Worm (Caenorhabditis elegans) whole organism, L1 larva: ENCODE results near the gene F58H1.5.

Source experiments
- C34B4.2 ChIP-seq: sonication (generic microtip); optimal IDR thresholded peaks from 2 replicates; lab custom pipeline; 2017; ENCODE audit warnings: mild to moderate bottlenecking, missing genetic modification characterization, missing compliant biosample characterization
- fkh-10 ChIP-seq: sonication (generic microtip); optimal IDR thresholded peaks from 2 replicates; lab custom pipeline; 2017; ENCODE audit warnings: missing biosample characterization, missing genetic modification reagents, missing genetic modification characterization
- lin-13 ChIP-seq: fragments of 150-350 bp; optimal IDR thresholded peaks from 2 replicates; lab custom pipeline; 2014; ENCODE audit warnings: missing biosample characterization, missing genetic modification reagents, missing genetic modification characterization
- mdl-1 ChIP-seq, 2 experiments: fragments of 150-350 bp; optimal IDR thresholded peaks; 2 replicates each; lab custom pipeline; 2014 to 2017; ENCODE audit warnings: missing biosample characterization in 2 of 2, missing genetic modification characterization in 2 of 2, inconsistent platforms in 1 of 2
- nhr-77 ChIP-seq: fragments of 150-350 bp; optimal IDR thresholded peaks from 2 replicates; lab custom pipeline; 2014; ENCODE audit warnings: missing biosample characterization, missing genetic modification characterization
- nhr-84 ChIP-seq: sonication (generic microtip); optimal IDR thresholded peaks from 2 replicates; lab custom pipeline; 2017; ENCODE audit warnings: missing biosample characterization, missing genetic modification characterization
- nhr-90 ChIP-seq: sonication (generic microtip); optimal IDR thresholded peaks from 2 replicates; lab custom pipeline; 2016; ENCODE audit warnings: mild to moderate bottlenecking, missing genetic modification characterization, missing compliant biosample characterization; ENCODE audit not compliant: poor library complexity
- snpc-4 ChIP-seq: fragments of 150-350 bp; optimal IDR thresholded peaks from 2 replicates; lab custom pipeline; 2014; ENCODE audit warnings: missing biosample characterization, missing genetic modification characterization
- sox-4 ChIP-seq: sonication (generic microtip); optimal IDR thresholded peaks from 2 replicates; lab custom pipeline; 2016; ENCODE audit warnings: missing genetic modification characterization, missing compliant biosample characterization
- unc-130 ChIP-seq: fragments of 150-350 bp; optimal IDR thresholded peaks from 2 replicates; lab custom pipeline; 2017; ENCODE audit warnings: missing biosample characterization, missing genetic modification characterization, inconsistent platforms
- ztf-11 ChIP-seq, 2 experiments: sonication (generic microtip); optimal IDR thresholded peaks; 2 replicates each; lab custom pipeline; 2016 to 2017; ENCODE audit warnings: missing genetic modification characterization in 2 of 2, missing biosample characterization in 1 of 2, missing compliant biosample characterization in 1 of 2

DNA sequence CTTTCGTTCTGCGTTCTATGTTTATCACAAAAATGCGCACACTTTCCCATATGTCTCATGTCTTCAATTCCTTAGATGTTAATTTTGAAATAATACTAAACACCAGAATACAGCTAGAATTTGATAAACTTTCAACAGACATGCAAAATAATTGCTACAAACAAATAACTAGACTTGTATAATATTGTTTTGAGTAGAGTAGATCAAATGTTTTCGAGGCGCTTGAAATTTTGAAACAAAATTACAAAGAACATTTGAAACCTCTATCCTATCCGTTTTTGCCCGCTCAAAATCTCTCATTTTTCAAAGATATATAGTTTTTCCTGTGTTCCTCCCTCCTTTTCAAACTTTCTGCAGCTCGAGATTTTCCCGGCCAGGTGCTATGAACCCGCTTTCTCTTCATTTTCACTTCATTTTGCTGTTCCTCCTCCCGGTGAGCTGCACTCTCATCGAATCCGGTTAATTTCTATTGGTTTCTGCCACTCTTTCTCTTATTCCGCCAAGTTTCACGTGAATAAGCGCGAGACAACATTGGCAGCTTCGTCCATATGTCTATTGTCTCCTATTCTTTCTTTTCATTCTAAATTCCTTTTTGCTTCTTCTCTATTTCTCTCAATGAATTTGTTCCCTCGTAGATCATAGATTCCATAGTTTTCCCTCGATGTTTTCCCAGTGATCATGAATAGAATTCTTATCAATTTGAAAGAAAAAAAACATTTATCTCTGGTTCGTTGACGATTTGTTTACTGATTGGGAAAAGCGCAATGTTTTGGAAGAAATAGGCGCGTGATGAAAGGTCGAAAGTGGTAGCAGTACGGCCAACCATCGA is 36.3 kb upstream of the F58H1.5 start:
- no peak for TF ChIP-seq fkh-10 (GFP tag; lab: Kevin White, UChicago)
- no peak for TF ChIP-seq nhr-77 (tag; lab: Kevin White, UChicago)
- no peak for TF ChIP-seq snpc-4 (tag; lab: Kevin White, UChicago)
- no peak for TF ChIP-seq nhr-84
- TF ChIP-seq nhr-90 (tag; lab: Kevin White, UChicago): no peak
- no peak for TF ChIP-seq ztf-11 (tag; optimal IDR thresholded peaks at IDR 0.05; lab: Kevin White, UChicago)
- no peak for TF ChIP-seq lin-13 (GFP tag; lab: Kevin White, UChicago)
- no peak for TF ChIP-seq sox-4 (tag; lab: Kevin White, UChicago)
- no peak for TF ChIP-seq unc-130 (tag; lab: Kevin White, UChicago)
- TF ChIP-seq C34B4.2 (tag; lab: Kevin White, UChicago): no peak
- TF ChIP-seq mdl-1 (tag; optimal IDR thresholded peaks at IDR 0.05; lab: Kevin White, UChicago): no peak
